Fruit fly (Drosophila melanogaster): ENCODE data around the gene CG7156.

The CG7156 gene

DNA sequence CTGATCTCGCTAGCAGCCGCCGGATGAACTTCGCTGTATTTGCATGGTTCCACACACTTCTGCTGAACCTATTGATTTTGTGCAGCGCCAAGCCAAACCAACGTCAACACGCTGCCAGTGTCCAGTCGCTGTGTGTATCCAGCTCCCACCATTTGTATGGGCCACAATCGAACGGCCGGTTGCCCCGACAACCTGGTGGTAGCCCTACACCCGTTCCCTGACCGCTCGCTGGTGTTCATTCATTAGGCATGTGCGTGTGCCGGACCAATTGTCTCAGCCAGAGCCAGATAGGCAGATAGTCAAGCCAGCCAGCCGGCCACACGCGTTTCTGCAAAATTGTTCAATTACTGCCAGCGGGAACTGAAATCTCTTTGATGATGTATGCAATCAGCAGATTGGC lies 50.1 kb downstream of the CG7156 start, which contains the start of gene CG14313:
TSS of gene CG14313 (minus strand) at position 101 of the 400 bp plus-strand sequence.
- no peak for TF ChIP-seq noc (tag; optimal IDR thresholded peaks at IDR 0.05)
